Fruit fly (Drosophila melanogaster): ENCODE results near the gene ouib.

DNA sequence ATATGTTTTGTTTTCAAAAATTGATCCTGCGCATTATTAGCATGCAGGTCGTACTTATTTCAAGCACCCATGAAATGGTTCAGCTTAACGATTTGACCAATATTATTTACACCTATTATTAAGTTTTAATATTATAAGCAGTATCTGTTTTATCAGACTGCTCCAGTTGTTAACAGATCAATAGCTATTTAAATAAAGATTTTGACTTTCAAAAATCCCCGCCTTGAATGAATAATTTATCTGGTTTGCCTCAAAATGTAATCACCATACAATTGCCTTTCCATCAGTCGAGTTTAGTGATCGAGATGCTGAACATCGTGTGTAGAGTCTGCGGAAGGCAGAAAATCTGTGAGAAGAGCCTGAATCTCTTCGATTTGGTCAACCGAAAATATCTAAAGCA, at the start of gene ouib:
- no peak for TF ChIP-seq CG8944 (GFP tag; optimal IDR thresholded peaks at IDR 0.05)
- no peak for TF ChIP-seq BtbVII (GFP tag; optimal IDR thresholded peaks at IDR 0.05)
- no peak for TF ChIP-seq CG14050 (GFP tag; IDR thresholded peaks at IDR 0.05)
- no peak for TF ChIP-seq rib (GFP tag; IDR thresholded peaks at IDR 0.05)
- TF ChIP-seq NFAT (GFP tag; IDR thresholded peaks at IDR 0.05), result no peak
- TF ChIP-seq Dll (GFP tag; IDR thresholded peaks at IDR 0.05; ENCODE audit: partially characterized antibody), result no peak
- TF ChIP-seq Ravus (GFP tag; IDR thresholded peaks at IDR 0.05), result no peak
- TF ChIP-seq h (optimal IDR thresholded peaks at IDR 0.05), result no peak
- TF ChIP-seq Hsf (GFP tag; optimal IDR thresholded peaks at IDR 0.05), result no peak
- no peak for TF ChIP-seq row (GFP tag; IDR thresholded peaks at IDR 0.05)
- no peak for TF ChIP-seq Sin3A (optimal IDR thresholded peaks at IDR 0.05)
- TF ChIP-seq ac (GFP tag; optimal IDR thresholded peaks at IDR 0.05), result no peak
- no peak for TF ChIP-seq Mrtf (GFP tag; IDR thresholded peaks at IDR 0.05)
- TF ChIP-seq dati (GFP tag; IDR thresholded peaks at IDR 0.05), result no peak
